Worm (Caenorhabditis elegans): ENCODE results near the gene R02F11.2.

Gene R02F11.2

DNA sequence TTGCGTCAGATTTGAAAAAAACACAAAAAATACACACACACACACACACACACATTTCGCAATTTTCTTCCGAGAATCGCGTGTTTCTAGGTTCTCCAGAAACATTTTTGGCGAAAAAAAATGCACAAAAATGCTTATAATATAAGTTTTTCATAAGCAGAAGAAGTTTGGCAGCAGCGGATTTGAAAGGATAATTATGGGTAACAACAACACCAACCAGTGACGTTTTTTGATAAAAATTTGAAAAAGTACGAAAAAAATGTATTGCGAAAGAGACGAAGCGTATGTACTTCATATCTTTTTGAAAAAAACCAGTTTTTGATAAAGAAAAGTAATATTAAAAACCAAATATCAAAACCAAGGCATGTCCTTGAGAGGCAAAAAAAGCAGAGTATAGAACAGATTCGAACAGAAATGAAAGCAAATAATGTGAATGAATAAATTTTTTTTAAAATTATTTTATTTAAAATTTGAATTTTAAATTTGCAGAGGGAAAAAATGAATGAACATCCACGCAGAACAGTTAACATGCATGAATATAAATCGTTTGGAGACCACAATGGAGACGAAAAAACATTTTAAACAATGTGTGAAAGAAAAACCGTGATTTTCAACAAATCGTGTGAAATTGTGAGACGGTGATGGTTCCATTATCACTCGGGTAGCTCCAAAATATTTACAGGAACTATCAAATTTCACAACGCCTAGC, 29.4 kb downstream of the R02F11.2 start:
- TF ChIP-seq T22C8.4 (GFP tag; IDR thresholded peaks at IDR 0.05) (no peak), tab-1 (GFP tag; IDR thresholded peaks at IDR 0.05) (no peak), med-1 (GFP tag; optimal IDR thresholded peaks at IDR 0.05; ENCODE audit: insufficient read depth) (no peak), ref-1 (GFP tag; conservative IDR thresholded peaks at IDR 0.05) (no peak), ztf-23 (GFP tag; IDR thresholded peaks at IDR 0.05) (no peak), cog-1 (tag; optimal IDR thresholded peaks at IDR 0.05) (no peak), klf-2 (GFP tag; conservative IDR thresholded peaks at IDR 0.05) (no peak), ztf-29 (GFP tag; IDR thresholded peaks at IDR 0.05) (no peak)

DNA sequence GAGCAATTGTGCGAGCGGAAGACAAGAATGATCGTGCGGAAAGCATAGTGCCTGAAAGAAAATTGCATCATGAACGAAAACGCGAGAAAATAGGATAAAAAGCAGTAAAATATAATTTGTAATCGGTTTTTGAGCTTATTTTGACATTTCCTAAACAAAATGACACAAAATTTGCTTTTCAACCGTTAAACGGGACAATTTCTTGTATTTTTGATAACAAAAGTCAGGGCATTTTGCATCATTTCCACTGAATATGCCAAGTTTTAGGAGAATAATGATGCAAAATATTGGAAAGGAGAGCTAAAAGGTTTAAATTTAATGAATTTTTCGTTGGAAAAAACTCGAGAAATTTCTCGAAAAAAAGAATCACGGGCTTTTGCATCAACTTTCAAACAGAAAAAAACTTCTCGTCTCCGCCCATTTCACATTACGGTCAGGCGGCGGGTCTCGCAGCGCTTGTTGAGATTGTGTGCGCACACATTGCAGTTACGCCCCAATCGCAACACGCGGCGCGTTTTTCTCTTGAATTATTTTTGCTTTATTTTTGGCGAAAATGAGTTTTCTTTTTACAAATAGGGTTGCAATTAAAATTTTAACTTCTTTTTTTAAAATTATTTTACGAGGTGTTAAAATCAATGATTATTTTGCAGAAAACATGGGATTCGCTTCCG, 32.4 kb downstream of the R02F11.2 start, which contains the start of the genes hsp-6 and C37H5.5:
Gene hsp-6, minus strand, starts transcription at position 51 of the 671 bp plus-strand sequence.
Gene C37H5.5, plus strand, starts transcription at position 651 of the 671 bp plus-strand sequence.
- TF ChIP-seq flt-1 (GFP tag; IDR thresholded peaks at IDR 0.05), result 0 out of 2 replicates have a peak, but pooled peaks have one; percentile 55
- peak; percentile 40 for TF ChIP-seq cog-1 (tag; optimal IDR thresholded peaks at IDR 0.05)
- no peak for TF ChIP-seq klf-2 (GFP tag; conservative IDR thresholded peaks at IDR 0.05)
- peak; percentile 43; the same call in 1 of the 2 replicates for TF ChIP-seq ztf-23 (GFP tag; IDR thresholded peaks at IDR 0.05)

DNA sequence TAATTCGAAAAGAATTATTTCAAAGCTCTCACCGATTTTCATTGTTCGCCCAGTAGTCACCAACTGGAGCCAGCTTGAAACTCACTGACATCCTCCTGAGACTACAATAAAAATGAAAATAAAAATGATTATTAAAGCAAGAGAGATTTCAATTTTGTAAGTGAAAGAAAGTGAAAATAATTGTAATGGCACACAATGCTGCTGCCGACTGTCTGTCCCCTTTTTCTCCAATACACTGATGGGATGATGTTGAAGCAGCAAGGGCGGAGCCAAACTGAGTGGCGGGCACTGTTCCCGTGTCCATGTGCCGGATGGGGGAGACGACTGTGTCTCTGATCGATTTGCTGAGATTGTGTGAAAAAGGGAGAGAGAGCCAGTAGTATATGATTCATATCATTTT, 39.9 kb downstream of the R02F11.2 start, which contains the start of gene C37H5.14:
Gene C37H5.14, minus strand, starts transcription at position 101 of the 400 bp plus-strand sequence.
- no peak for TF ChIP-seq flt-1 (GFP tag; IDR thresholded peaks at IDR 0.05)
- TF ChIP-seq med-1 (GFP tag; optimal IDR thresholded peaks at IDR 0.05; ENCODE audit: insufficient read depth), result no peak
- no peak for TF ChIP-seq ref-1 (GFP tag; conservative IDR thresholded peaks at IDR 0.05)
- no peak for TF ChIP-seq klf-2 (GFP tag; conservative IDR thresholded peaks at IDR 0.05)
- no peak for TF ChIP-seq cog-1 (tag; optimal IDR thresholded peaks at IDR 0.05)
- no peak for TF ChIP-seq ztf-23 (GFP tag; IDR thresholded peaks at IDR 0.05)
- no peak for TF ChIP-seq tab-1 (GFP tag; IDR thresholded peaks at IDR 0.05)
- TF ChIP-seq ztf-29 (GFP tag; IDR thresholded peaks at IDR 0.05), result no peak
- TF ChIP-seq T22C8.4 (GFP tag; IDR thresholded peaks at IDR 0.05), result no peak

DNA sequence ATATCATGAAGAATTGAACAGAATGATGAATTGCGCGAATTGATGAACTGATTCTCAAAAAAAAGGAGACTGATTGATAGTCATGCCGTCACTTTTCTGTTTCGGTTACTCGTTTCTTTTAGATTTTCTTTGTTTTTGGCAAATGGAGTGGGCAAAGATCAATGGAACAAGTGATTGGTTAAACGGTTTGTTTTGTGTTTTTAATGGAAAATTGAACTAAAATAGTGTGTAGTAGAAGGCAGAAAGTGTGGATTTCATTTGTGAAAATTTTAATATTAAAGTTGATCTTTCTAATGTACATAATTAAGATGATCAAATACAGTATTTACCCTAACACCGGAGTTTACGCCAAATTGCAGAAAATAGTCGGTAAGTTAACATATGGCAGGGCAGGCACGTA, 45.5 kb downstream of the R02F11.2 start, which contains the start of gene nas-9:
Gene nas-9, minus strand, starts transcription at position 101 of the 400 bp plus-strand sequence.
- TF ChIP-seq ztf-29 (GFP tag; IDR thresholded peaks at IDR 0.05) (no peak), ztf-23 (GFP tag; IDR thresholded peaks at IDR 0.05) (no peak), cog-1 (tag; optimal IDR thresholded peaks at IDR 0.05) (no peak), klf-2 (GFP tag; conservative IDR thresholded peaks at IDR 0.05) (no peak), ref-1 (GFP tag; conservative IDR thresholded peaks at IDR 0.05) (no peak), flt-1 (GFP tag; IDR thresholded peaks at IDR 0.05) (no peak), med-1 (GFP tag; optimal IDR thresholded peaks at IDR 0.05; ENCODE audit: insufficient read depth) (no peak), T22C8.4 (GFP tag; IDR thresholded peaks at IDR 0.05) (no peak), tab-1 (GFP tag; IDR thresholded peaks at IDR 0.05) (no peak)

DNA sequence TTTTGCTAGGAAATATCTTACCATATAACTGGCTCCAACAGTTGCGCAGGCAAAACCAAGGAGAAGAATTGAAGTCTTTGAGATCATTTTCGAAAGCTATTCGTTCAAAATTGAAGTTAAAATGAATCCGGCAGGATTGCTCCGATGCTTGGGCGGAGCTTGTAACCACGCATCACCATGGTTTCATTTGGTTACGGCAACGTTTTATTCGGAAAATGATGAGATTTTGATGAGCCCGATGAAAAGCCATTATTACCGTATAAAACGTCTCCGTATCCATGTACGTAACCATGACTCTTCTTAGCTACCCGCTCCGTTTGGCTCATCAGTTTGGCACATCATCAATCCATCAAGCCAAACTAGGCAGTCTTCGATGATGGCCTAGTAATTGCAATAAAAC, 46.8 kb downstream of the R02F11.2 start, which contains the start of gene cwp-1:
Gene cwp-1, minus strand, starts transcription at position 101 of the 400 bp plus-strand sequence.
- TF ChIP-seq ztf-29 (GFP tag; IDR thresholded peaks at IDR 0.05) (no peak), klf-2 (GFP tag; conservative IDR thresholded peaks at IDR 0.05) (no peak), tab-1 (GFP tag; IDR thresholded peaks at IDR 0.05) (no peak), T22C8.4 (GFP tag; IDR thresholded peaks at IDR 0.05) (no peak), ztf-23 (GFP tag; IDR thresholded peaks at IDR 0.05) (no peak), ref-1 (GFP tag; conservative IDR thresholded peaks at IDR 0.05) (no peak), flt-1 (GFP tag; IDR thresholded peaks at IDR 0.05) (no peak), med-1 (GFP tag; optimal IDR thresholded peaks at IDR 0.05; ENCODE audit: insufficient read depth) (no peak), cog-1 (tag; optimal IDR thresholded peaks at IDR 0.05) (no peak)

DNA sequence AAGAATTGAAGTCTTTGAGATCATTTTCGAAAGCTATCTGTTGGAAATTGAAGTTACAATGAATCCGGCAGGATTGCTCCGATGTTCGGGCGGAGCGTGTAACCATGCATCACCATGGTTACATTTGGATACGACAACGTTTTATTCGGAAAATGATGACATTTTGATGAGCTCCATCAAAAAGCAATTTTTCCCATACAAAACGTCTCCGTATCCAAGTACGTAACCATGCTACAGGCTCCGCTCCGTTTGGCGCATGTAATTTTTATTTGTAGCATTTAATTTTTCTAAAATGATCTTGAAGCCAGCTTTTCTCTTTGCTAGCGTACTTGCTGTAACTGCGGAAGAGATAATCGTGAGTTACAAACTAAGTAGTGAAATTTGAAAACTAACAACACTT, 48.1 kb downstream of the R02F11.2 start, which contains the start of the genes cwp-2 and cwp-3:
Gene cwp-2, minus strand, starts transcription at position 101 of the 400 bp plus-strand sequence.
Gene cwp-3, plus strand, starts transcription at position 293 of the 400 bp plus-strand sequence.
- no peak for TF ChIP-seq ztf-23 (GFP tag; IDR thresholded peaks at IDR 0.05)
- TF ChIP-seq T22C8.4 (GFP tag; IDR thresholded peaks at IDR 0.05), result no peak
- TF ChIP-seq klf-2 (GFP tag; conservative IDR thresholded peaks at IDR 0.05), result no peak
- no peak for TF ChIP-seq flt-1 (GFP tag; IDR thresholded peaks at IDR 0.05)
- no peak for TF ChIP-seq ztf-29 (GFP tag; IDR thresholded peaks at IDR 0.05)
- no peak for TF ChIP-seq med-1 (GFP tag; optimal IDR thresholded peaks at IDR 0.05; ENCODE audit: insufficient read depth)
- no peak for TF ChIP-seq cog-1 (tag; optimal IDR thresholded peaks at IDR 0.05)
- no peak for TF ChIP-seq tab-1 (GFP tag; IDR thresholded peaks at IDR 0.05)
- no peak for TF ChIP-seq ref-1 (GFP tag; conservative IDR thresholded peaks at IDR 0.05)

DNA sequence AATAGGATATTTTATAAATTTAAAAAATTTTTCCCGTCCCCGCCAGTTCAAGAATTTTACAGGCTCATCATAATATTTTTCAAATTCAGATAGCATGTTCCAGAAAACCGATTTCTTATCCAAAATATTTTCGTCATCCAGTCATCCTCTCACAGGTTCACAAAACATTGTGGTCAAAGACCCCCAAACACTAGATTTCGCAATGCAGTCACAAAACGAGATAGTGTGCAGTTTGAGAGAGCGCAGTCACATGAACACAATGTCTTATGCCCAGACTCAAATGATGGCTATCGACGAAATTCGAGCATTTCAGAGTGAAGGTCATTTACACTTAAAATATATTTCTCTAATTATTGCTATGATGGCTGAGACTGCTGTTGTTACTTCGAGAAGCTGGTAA, 50.2 kb downstream of the R02F11.2 start, which contains the start of gene abhd-5.2:
Gene abhd-5.2, plus strand, starts transcription at position 95 of the 400 bp plus-strand sequence.
- TF ChIP-seq ztf-23 (GFP tag; IDR thresholded peaks at IDR 0.05) (no peak), tab-1 (GFP tag; IDR thresholded peaks at IDR 0.05) (no peak), T22C8.4 (GFP tag; IDR thresholded peaks at IDR 0.05) (no peak), ztf-29 (GFP tag; IDR thresholded peaks at IDR 0.05) (no peak), cog-1 (tag; optimal IDR thresholded peaks at IDR 0.05) (no peak), klf-2 (GFP tag; conservative IDR thresholded peaks at IDR 0.05) (no peak), flt-1 (GFP tag; IDR thresholded peaks at IDR 0.05) (no peak), med-1 (GFP tag; optimal IDR thresholded peaks at IDR 0.05; ENCODE audit: insufficient read depth) (no peak), ref-1 (GFP tag; conservative IDR thresholded peaks at IDR 0.05) (no peak)

DNA sequence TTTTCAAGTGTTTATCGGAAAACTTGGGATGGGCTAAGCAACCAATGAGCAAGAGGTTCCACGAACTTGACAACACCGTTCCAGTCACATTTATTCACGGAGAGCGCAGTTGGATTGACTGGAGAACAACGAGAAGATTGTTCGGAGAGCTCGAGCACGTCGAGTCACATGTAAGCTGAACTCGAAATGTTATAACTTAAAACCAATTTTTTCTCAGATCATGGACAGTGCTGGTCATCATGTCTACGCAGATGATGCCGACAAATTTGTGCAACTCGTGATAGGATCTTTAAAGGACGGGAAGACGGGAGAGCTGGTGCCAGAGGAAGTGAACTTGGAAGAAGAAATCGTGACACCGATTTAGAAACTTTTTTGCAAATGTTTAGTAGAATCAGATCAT, 52.1 kb downstream of the R02F11.2 start:
- TF ChIP-seq med-1 (GFP tag; optimal IDR thresholded peaks at IDR 0.05; ENCODE audit: insufficient read depth) (no peak), T22C8.4 (GFP tag; IDR thresholded peaks at IDR 0.05) (no peak), tab-1 (GFP tag; IDR thresholded peaks at IDR 0.05) (no peak), klf-2 (GFP tag; conservative IDR thresholded peaks at IDR 0.05) (no peak), ref-1 (GFP tag; conservative IDR thresholded peaks at IDR 0.05) (no peak), flt-1 (GFP tag; IDR thresholded peaks at IDR 0.05) (no peak), ztf-29 (GFP tag; IDR thresholded peaks at IDR 0.05) (no peak), cog-1 (tag; optimal IDR thresholded peaks at IDR 0.05) (no peak)
